Worm (Caenorhabditis elegans) whole organism, late embryonic: ENCODE results near the gene col-105.
A peak's percentile ranks its signal among the peaks of the same experiment; 100 is the strongest.

ENCODE experiments used
- C08G9.2 ChIP-seq: sonication (generic microtip); optimal IDR thresholded peaks from 2 replicates; lab custom pipeline; 2016; ENCODE audit warnings: mild to moderate bottlenecking, missing genetic modification characterization, moderate library complexity, missing compliant biosample characterization
- C38D4.7 ChIP-seq: fragments of 200-800 bp; sonication (Bioruptor generic); optimal IDR thresholded peaks from 2 replicates; lab custom pipeline; 2018; ENCODE audit warnings: mild to moderate bottlenecking, missing genetic modification characterization, moderate library complexity, missing compliant biosample characterization
- F13H6.1 ChIP-seq: sonication (generic microtip); optimal IDR thresholded peaks from 2 replicates; lab custom pipeline; 2016; ENCODE audit warnings: missing genetic modification characterization, missing compliant biosample characterization
- K02D7.2 ChIP-seq: sonication (generic microtip); optimal IDR thresholded peaks from 2 replicates; lab custom pipeline; 2017; ENCODE audit warnings: mild to moderate bottlenecking, missing genetic modification characterization, missing compliant biosample characterization
- Y22D7AL.16 ChIP-seq: sonication (generic microtip); optimal IDR thresholded peaks from 2 replicates; lab custom pipeline; 2016; ENCODE audit warnings: missing genetic modification characterization, missing compliant biosample characterization
- ceh-14 ChIP-seq: sonication (generic microtip); optimal IDR thresholded peaks from 2 replicates; lab custom pipeline; 2016; ENCODE audit warnings: missing genotype, missing genetic modification characterization, missing compliant biosample characterization
- ceh-18 ChIP-seq: sonication (generic microtip); optimal IDR thresholded peaks from 2 replicates; lab custom pipeline; 2016; ENCODE audit warnings: missing genetic modification characterization, missing compliant biosample characterization
- ceh-19 ChIP-seq: fragments of 200-800 bp; sonication (Bioruptor generic); optimal IDR thresholded peaks from 2 replicates; lab custom pipeline; 2018; ENCODE audit warnings: mild to moderate bottlenecking, missing genetic modification characterization, missing compliant biosample characterization
- ceh-22 ChIP-seq: sonication (generic microtip); optimal IDR thresholded peaks from 2 replicates; lab custom pipeline; 2017; ENCODE audit warnings: missing biosample characterization, missing genetic modification characterization
- ceh-45 ChIP-seq: fragments of 200-800 bp; sonication (Bioruptor generic); IDR thresholded peaks from 2 replicates; pipeline ENCODE4 v1.3.6; 2022; ENCODE audit warnings: missing genetic modification reagents, missing genetic modification characterization, missing compliant biosample characterization
- ceh-6 ChIP-seq: fragments of 200-800 bp; sonication (Bioruptor generic); optimal IDR thresholded peaks from 2 replicates; lab custom pipeline; 2018; ENCODE audit warnings: mild to moderate bottlenecking, missing genetic modification characterization, missing compliant biosample characterization
- che-1 ChIP-seq: sonication (generic microtip); optimal IDR thresholded peaks from 2 replicates; lab custom pipeline; 2016; ENCODE audit warnings: mild to moderate bottlenecking, missing genetic modification characterization, missing compliant biosample characterization
- dmd-4 ChIP-seq: sonication (generic microtip); optimal IDR thresholded peaks from 2 replicates; lab custom pipeline; 2016; ENCODE audit warnings: borderline replicate concordance, missing genetic modification characterization, missing compliant biosample characterization
- elt-2 ChIP-seq: sonication (generic microtip); optimal IDR thresholded peaks from 2 replicates; lab custom pipeline; 2016; ENCODE audit warnings: missing genetic modification reagents, missing genetic modification characterization, missing compliant biosample characterization
- elt-4 ChIP-seq: sonication (generic microtip); optimal IDR thresholded peaks from 2 replicates; lab custom pipeline; 2016; ENCODE audit warnings: missing genetic modification characterization, missing compliant biosample characterization
- eyg-1 ChIP-seq: sonication (generic microtip); optimal IDR thresholded peaks from 2 replicates; lab custom pipeline; 2016; ENCODE audit warnings: missing genotype, missing genetic modification characterization, missing compliant biosample characterization
- fax-1 ChIP-seq: sonication (generic microtip); optimal IDR thresholded peaks from 2 replicates; lab custom pipeline; 2016; ENCODE audit warnings: missing genotype, missing genetic modification characterization, missing compliant biosample characterization
- fkh-10 ChIP-seq: fragments of 150-350 bp; optimal IDR thresholded peaks from 2 replicates; lab custom pipeline; 2014; ENCODE audit warnings: missing biosample characterization, missing genetic modification reagents, missing genetic modification characterization
- fkh-6 ChIP-seq: sonication (generic microtip); optimal IDR thresholded peaks from 2 replicates; lab custom pipeline; 2016; ENCODE audit warnings: missing genetic modification characterization, missing compliant biosample characterization
- gmeb-2 ChIP-seq: sonication (generic microtip); optimal IDR thresholded peaks from 2 replicates; lab custom pipeline; 2016; ENCODE audit warnings: missing genetic modification characterization, inconsistent platforms, missing compliant biosample characterization
- hlh-13 ChIP-seq: fragments of 200-800 bp; sonication (Bioruptor generic); optimal IDR thresholded peaks from 2 replicates; lab custom pipeline; 2018; ENCODE audit warnings: mild to moderate bottlenecking, missing genetic modification characterization, missing compliant biosample characterization
- hlh-30 ChIP-seq: sonication (generic microtip); optimal IDR thresholded peaks from 2 replicates; lab custom pipeline; 2017; ENCODE audit warnings: antibody characterized with exemption, missing genetic modification characterization, missing compliant biosample characterization; ENCODE audit not compliant: insufficient read depth
- hlh-6 ChIP-seq: sonication (generic microtip); optimal IDR thresholded peaks from 2 replicates; lab custom pipeline; 2016; ENCODE audit warnings: missing genotype, missing genetic modification characterization, missing compliant biosample characterization
- hlh-8 ChIP-seq: sonication (generic microtip); optimal IDR thresholded peaks from 2 replicates; lab custom pipeline; 2016; ENCODE audit warnings: missing genotype, missing genetic modification characterization, missing compliant biosample characterization
- lim-6 ChIP-seq: sonication (generic microtip); optimal IDR thresholded peaks from 2 replicates; lab custom pipeline; 2016; ENCODE audit warnings: missing genetic modification characterization, missing compliant biosample characterization
- nfya-1 ChIP-seq: sonication (generic microtip); optimal IDR thresholded peaks from 2 replicates; lab custom pipeline; 2017; ENCODE audit warnings: missing genetic modification characterization, mild to moderate bottlenecking, missing compliant biosample characterization, antibody characterized with exemption, moderate library complexity
- nhr-11 ChIP-seq: fragments of 150-350 bp; optimal IDR thresholded peaks from 2 replicates; lab custom pipeline; 2014; ENCODE audit warnings: missing biosample characterization, missing genetic modification characterization
- npax-4 ChIP-seq: sonication (generic microtip); optimal IDR thresholded peaks from 2 replicates; lab custom pipeline; 2016; ENCODE audit warnings: missing genetic modification characterization, missing compliant biosample characterization
- odd-2 ChIP-seq: sonication (generic microtip); optimal IDR thresholded peaks from 2 replicates; lab custom pipeline; 2017; ENCODE audit warnings: antibody characterized with exemption, mild to moderate bottlenecking, missing genetic modification characterization, missing compliant biosample characterization
- pat-9 ChIP-seq: fragments of 200-800 bp; sonication (Bioruptor generic); optimal IDR thresholded peaks from 2 replicates; lab custom pipeline; 2018; ENCODE audit warnings: mild to moderate bottlenecking, missing genetic modification characterization, moderate library complexity, missing compliant biosample characterization
- pax-1 ChIP-seq: fragments of 150-350 bp; optimal IDR thresholded peaks from 2 replicates; lab custom pipeline; 2014; ENCODE audit warnings: missing biosample characterization, missing genetic modification characterization
- pha-2 ChIP-seq: sonication (generic microtip); optimal IDR thresholded peaks from 2 replicates; lab custom pipeline; 2017; ENCODE audit warnings: mild to moderate bottlenecking, missing genetic modification characterization, missing compliant biosample characterization
- pqm-1 ChIP-seq: sonication (generic microtip); optimal IDR thresholded peaks from 2 replicates; lab custom pipeline; 2016; ENCODE audit warnings: missing genetic modification characterization, missing compliant biosample characterization
- pros-1 ChIP-seq: fragments of 150-350 bp; optimal IDR thresholded peaks from 2 replicates; lab custom pipeline; 2014; ENCODE audit warnings: missing biosample characterization, missing genetic modification reagents, missing genetic modification characterization
- ref-2 ChIP-seq: sonication (generic microtip); optimal IDR thresholded peaks from 2 replicates; lab custom pipeline; 2016; ENCODE audit warnings: missing genetic modification characterization, missing compliant biosample characterization
- rnt-1 ChIP-seq: sonication (generic microtip); optimal IDR thresholded peaks from 2 replicates; lab custom pipeline; 2016; ENCODE audit warnings: missing genetic modification characterization, missing compliant biosample characterization
- sdc-2 ChIP-seq: sonication (generic microtip); optimal IDR thresholded peaks from 2 replicates; lab custom pipeline; 2016; ENCODE audit warnings: missing genotype, missing genetic modification characterization, missing compliant biosample characterization
- sox-2 ChIP-seq: fragments of 200-800 bp; sonication (Bioruptor generic); IDR thresholded peaks from 2 replicates; pipeline ENCODE4 v1.3.6; 2022; ENCODE audit warnings: missing genetic modification reagents, missing genetic modification characterization, missing compliant biosample characterization
- sox-4 ChIP-seq: sonication (generic microtip); optimal IDR thresholded peaks from 2 replicates; lab custom pipeline; 2017; ENCODE audit warnings: mild to moderate bottlenecking, missing genetic modification characterization, inconsistent platforms, missing compliant biosample characterization
- tbx-2 ChIP-seq: sonication (generic microtip); optimal IDR thresholded peaks from 2 replicates; lab custom pipeline; 2016; ENCODE audit warnings: missing genetic modification characterization, missing compliant biosample characterization
- tbx-7 ChIP-seq: sonication (generic microtip); optimal IDR thresholded peaks from 2 replicates; lab custom pipeline; 2016; ENCODE audit warnings: missing genotype, missing genetic modification characterization, missing compliant biosample characterization
- ttx-3 ChIP-seq: sonication (generic microtip); optimal IDR thresholded peaks from 2 replicates; lab custom pipeline; 2016; ENCODE audit warnings: missing genetic modification reagents, missing genetic modification characterization, missing compliant biosample characterization
- unc-42 ChIP-seq: sonication (generic microtip); optimal IDR thresholded peaks from 2 replicates; lab custom pipeline; 2016; ENCODE audit warnings: missing genotype, missing genetic modification characterization, missing compliant biosample characterization
- zip-5 ChIP-seq: sonication (generic microtip); optimal IDR thresholded peaks from 2 replicates; lab custom pipeline; 2016; ENCODE audit warnings: missing genetic modification characterization, missing compliant biosample characterization
- ztf-16 ChIP-seq: sonication (generic microtip); optimal IDR thresholded peaks from 2 replicates; lab custom pipeline; 2017; ENCODE audit warnings: missing genetic modification characterization, missing compliant biosample characterization

Gene col-105

ce11 chrIV:1388079-1388478 lies 29.1 kb upstream of the col-105 start (continued):
- TF ChIP-seq hlh-13 (GFP tag; lab: Kevin White, UChicago) = peak; percentile 50
- no peak for TF ChIP-seq elt-4 (tag; lab: Kevin White, UChicago)
- TF ChIP-seq nfya-1 (tag; lab: Kevin White, UChicago) = peak; percentile 16
- peak; percentile 40 for TF ChIP-seq tbx-2
- peak; percentile 59 for TF ChIP-seq Y22D7AL.16 (tag; lab: Kevin White, UChicago)
- TF ChIP-seq F13H6.1 (tag; lab: Kevin White, UChicago) = peak; percentile 42
- no peak for TF ChIP-seq lim-6
- peak; percentile 43 for TF ChIP-seq K02D7.2
- peak; percentile 63 for TF ChIP-seq ttx-3 (tag; lab: Kevin White, UChicago)
- TF ChIP-seq tbx-7 (tag; lab: Kevin White, UChicago) = peak; percentile 32
- TF ChIP-seq nhr-11 (tag; lab: Kevin White, UChicago) = no peak
- TF ChIP-seq ceh-6 = peak; percentile 72
- peak; percentile 59 for TF ChIP-seq sdc-2 (tag; lab: Kevin White, UChicago)
- peak; percentile 38 for TF ChIP-seq ceh-18 (tag; lab: Kevin White, UChicago)
- TF ChIP-seq pros-1 (tag; lab: Kevin White, UChicago) = no peak
- peak; percentile 70 for TF ChIP-seq che-1 (tag; lab: Kevin White, UChicago)
- TF ChIP-seq ztf-16 (tag; lab: Kevin White, UChicago) = peak; percentile 33
- peak; percentile 64 for TF ChIP-seq ref-2 (tag; lab: Kevin White, UChicago)
- peak; percentile 29 for TF ChIP-seq fax-1 (tag; lab: Kevin White, UChicago)
- TF ChIP-seq fkh-10 = peak; percentile 36
- peak; percentile 61 for TF ChIP-seq sox-4
- TF ChIP-seq fkh-6 = peak; percentile 81
- TF ChIP-seq pax-1 = no peak
- no peak for TF ChIP-seq hlh-30 (tag; lab: Kevin White, UChicago)
- peak; percentile 80 for TF ChIP-seq hlh-6
- TF ChIP-seq C08G9.2 (tag; lab: Kevin White, UChicago) = peak; percentile 68
- TF ChIP-seq hlh-8 (tag; lab: Kevin White, UChicago) = peak; percentile 12
- TF ChIP-seq npax-4 (tag; lab: Kevin White, UChicago) = peak; percentile 53
- no peak; the same call in 1 of the 2 replicates for TF ChIP-seq ceh-45 (GFP tag; lab: Robert Waterston, UW)
- peak; percentile 82 for TF ChIP-seq elt-2
- TF ChIP-seq odd-2 (tag; lab: Kevin White, UChicago) = no peak
- no peak for TF ChIP-seq pat-9 (tag; lab: Kevin White, UChicago)
- no peak for TF ChIP-seq pqm-1
- no peak for TF ChIP-seq ceh-22 (tag; lab: Kevin White, UChicago)
- peak; percentile 1 for TF ChIP-seq unc-42 (tag; lab: Kevin White, UChicago)
- peak; percentile 60 for TF ChIP-seq ceh-19 (GFP tag; lab: Kevin White, UChicago)
- TF ChIP-seq, all 69 proteins: peak for 47

ce11 chrIV:1385915-1386314 lies 26.9 kb upstream of the col-105 start, which contains the start of gene nhr-41:
TSS of gene nhr-41 (plus strand) at chrIV:1386215.
- TF ChIP-seq dmd-4 (tag; lab: Kevin White, UChicago) (no peak), fax-1 (tag; lab: Kevin White, UChicago) (no peak), K02D7.2 (no peak)

ce11 chrIV:1385500-1385899 lies 26.5 kb upstream of the col-105 start:
- no peak for TF ChIP-seq pha-2 (tag; lab: Kevin White, UChicago)
- TF ChIP-seq sdc-2 (tag; lab: Kevin White, UChicago) = no peak
- TF ChIP-seq ceh-14 (tag; lab: Kevin White, UChicago) = no peak
- no peak for TF ChIP-seq sox-4
- TF ChIP-seq lim-6 = no peak
- no peak for TF ChIP-seq C38D4.7 (GFP tag; lab: Kevin White, UChicago)
- no peak for TF ChIP-seq elt-4 (tag; lab: Kevin White, UChicago)
- no peak for TF ChIP-seq sox-2 (GFP tag; lab: Robert Waterston, UW)
- no peak for TF ChIP-seq gmeb-2 (tag; lab: Kevin White, UChicago)
- no peak for TF ChIP-seq rnt-1 (tag; lab: Kevin White, UChicago)
- TF ChIP-seq zip-5 (tag; lab: Kevin White, UChicago) = no peak
- TF ChIP-seq eyg-1 (tag; lab: Kevin White, UChicago) = no peak
